Fruit fly (Drosophila melanogaster) whole organism, embryonic: ENCODE results near the gene CG13248.

Source experiments
- B-H2 ChIP-seq: fragments of 200-800 bp; sonication (Bioruptor generic); optimal IDR thresholded peaks from 2 replicates; lab custom pipeline; 2018; ENCODE audit warnings: missing biosample characterization, mild to moderate bottlenecking, missing genetic modification characterization
- Bgb ChIP-seq: fragments of 200-800 bp; sonication (Bioruptor generic); IDR thresholded peaks from 2 replicates; pipeline ENCODE4 v1.3.6; 2022; ENCODE audit warnings: missing biosample characterization, missing genetic modification characterization; ENCODE audit not compliant: partially characterized antibody
- CG12659 ChIP-seq: fragments of 200-800 bp; sonication (Bioruptor generic); optimal IDR thresholded peaks from 3 replicates; lab custom pipeline; 2017; ENCODE audit warnings: mild to moderate bottlenecking, missing biosample characterization, missing genetic modification reagents, missing genetic modification characterization
- CG14014 ChIP-seq: fragments of 200-800 bp; sonication (Bioruptor generic); IDR thresholded peaks from 2 replicates; pipeline ENCODE4 v1.3.6; 2022; ENCODE audit warnings: missing biosample characterization, missing genetic modification characterization
- CG15514 ChIP-seq: fragments of 200-800 bp; sonication (Bioruptor generic); optimal IDR thresholded peaks from 3 replicates; lab custom pipeline; 2017; ENCODE audit warnings: missing biosample characterization, missing genetic modification characterization, mild to moderate bottlenecking, moderate library complexity, missing genetic modification reagents
- CG16813 ChIP-seq: fragments of 200-800 bp; sonication (Bioruptor generic); IDR thresholded peaks from 3 replicates; pipeline ENCODE4 v1.3.6; 2022; ENCODE audit warnings: missing biosample characterization, missing genetic modification characterization; ENCODE audit not compliant: partially characterized antibody
- CG17829 ChIP-seq: fragments of 200-800 bp; optimal IDR thresholded peaks from 2 replicates; lab custom pipeline; 2019; ENCODE audit warnings: missing biosample characterization, mild to moderate bottlenecking, missing genetic modification characterization, moderate library complexity
- CG2120 ChIP-seq: fragments of 200-800 bp; sonication (Bioruptor generic); optimal IDR thresholded peaks from 3 replicates; lab custom pipeline; 2016; ENCODE audit warnings: missing biosample characterization, missing genetic modification characterization
- CG2129 ChIP-seq: fragments of 200-800 bp; sonication (Bioruptor generic); IDR thresholded peaks from 2 replicates; pipeline ENCODE4 v1.3.6; 2022; ENCODE audit warnings: missing biosample characterization, missing genetic modification characterization; ENCODE audit not compliant: partially characterized antibody
- CG2712 ChIP-seq: fragments of 200-800 bp; optimal IDR thresholded peaks from 3 replicates; lab custom pipeline; 2019; ENCODE audit warnings: missing biosample characterization, mild to moderate bottlenecking, missing genetic modification characterization, moderate library complexity
- CG31441 ChIP-seq: fragments of 200-800 bp; sonication (Bioruptor generic); IDR thresholded peaks from 2 replicates; pipeline ENCODE4 v1.3.6; 2022; ENCODE audit warnings: missing biosample characterization, missing genetic modification characterization
- CG34376 ChIP-seq: fragments of 200-800 bp; sonication (Bioruptor generic); optimal IDR thresholded peaks from 2 replicates; lab custom pipeline; 2018; ENCODE audit warnings: missing biosample characterization, mild to moderate bottlenecking, missing genetic modification characterization
- CG42726 ChIP-seq: fragments of 200-800 bp; sonication (Bioruptor generic); IDR thresholded peaks from 2 replicates; pipeline ENCODE4 v1.3.6; 2022; ENCODE audit warnings: missing biosample characterization, missing genetic modification characterization; ENCODE audit not compliant: partially characterized antibody
- CG4617 ChIP-seq: fragments of 200-800 bp; sonication (Bioruptor generic); optimal IDR thresholded peaks from 3 replicates; lab custom pipeline; 2016; ENCODE audit warnings: missing biosample characterization, missing genetic modification characterization, borderline replicate concordance
- CG6791 ChIP-seq: fragments of 200-800 bp; sonication (Bioruptor generic); IDR thresholded peaks from 3 replicates; pipeline ENCODE4 v1.3.6; 2022; ENCODE audit warnings: missing biosample characterization, missing genetic modification characterization; ENCODE audit not compliant: partially characterized antibody
- CG7839 ChIP-seq: fragments of 200-800 bp; sonication (Bioruptor generic); optimal IDR thresholded peaks from 3 replicates; lab custom pipeline; 2018; ENCODE audit warnings: missing biosample characterization, mild to moderate bottlenecking, missing genetic modification characterization, moderate library complexity
- CG9797 ChIP-seq: fragments of 200-800 bp; sonication (Bioruptor generic); optimal IDR thresholded peaks from 3 replicates; lab custom pipeline; 2018; ENCODE audit warnings: missing biosample characterization, mild to moderate bottlenecking, missing genetic modification characterization
- CHES-1-like ChIP-seq: fragments of 200-800 bp; sonication (Bioruptor generic); optimal IDR thresholded peaks from 2 replicates; lab custom pipeline; 2016; ENCODE audit warnings: missing biosample characterization, missing genetic modification characterization
- Chrac-16 ChIP-seq: fragments of 200-800 bp; sonication (Bioruptor generic); optimal IDR thresholded peaks from 3 replicates; lab custom pipeline; 2016; ENCODE audit warnings: missing biosample characterization, missing genetic modification characterization
- Dll ChIP-seq: fragments of 200-800 bp; sonication (Bioruptor generic); IDR thresholded peaks from 4 replicates; pipeline ENCODE4 v1.3.6; 2022; ENCODE audit warnings: missing biosample characterization, missing genetic modification characterization; ENCODE audit not compliant: partially characterized antibody
- Dp ChIP-seq: fragments of 200-800 bp; sonication (Bioruptor generic); optimal IDR thresholded peaks from 2 replicates; lab custom pipeline; 2018; ENCODE audit warnings: missing biosample characterization, mild to moderate bottlenecking, missing genetic modification characterization, moderate library complexity
- Ets97D ChIP-seq: fragments of 200-800 bp; sonication (Bioruptor generic); optimal IDR thresholded peaks from 3 replicates; lab custom pipeline; 2016; ENCODE audit warnings: missing biosample characterization, missing genetic modification characterization
- MBD-R2 ChIP-seq: fragments of 200-800 bp; sonication (Bioruptor generic); IDR thresholded peaks from 2 replicates; pipeline ENCODE4 v1.3.6; 2022; ENCODE audit warnings: missing biosample characterization, missing genetic modification characterization
- NC2β ChIP-seq: fragments of 200-800 bp; sonication (Bioruptor generic); optimal IDR thresholded peaks from 2 replicates; lab custom pipeline; 2016; ENCODE audit warnings: missing biosample characterization, missing genetic modification characterization
- Pdp1 ChIP-seq, 2 experiments: fragments of 200-800 bp; sonication (Bioruptor generic); optimal IDR thresholded peaks; 3 replicates each; lab custom pipeline; 2016; ENCODE audit warnings: missing biosample characterization in 2 of 2, missing genetic modification characterization in 2 of 2, mild to moderate bottlenecking in 1 of 2, moderate library complexity in 1 of 2
- Sry-δ ChIP-seq: fragments of 200-800 bp; sonication (Bioruptor generic); optimal IDR thresholded peaks from 2 replicates; lab custom pipeline; 2016; ENCODE audit warnings: missing biosample characterization, missing genetic modification characterization
- amos ChIP-seq: fragments of 200-800 bp; sonication (Bioruptor generic); IDR thresholded peaks from 2 replicates; pipeline ENCODE4 v1.3.6; 2022; ENCODE audit warnings: missing biosample characterization, missing genetic modification characterization; ENCODE audit not compliant: partially characterized antibody
- ato ChIP-seq: fragments of 200-800 bp; sonication (Bioruptor generic); IDR thresholded peaks from 2 replicates; pipeline ENCODE4 v1.3.6; 2022; ENCODE audit warnings: missing biosample characterization, missing genetic modification characterization; ENCODE audit not compliant: partially characterized antibody
- bbx ChIP-seq: fragments of 200-800 bp; sonication (Bioruptor generic); IDR thresholded peaks from 2 replicates; pipeline ENCODE4 v1.3.6; 2022; ENCODE audit warnings: missing biosample characterization, missing genetic modification characterization; ENCODE audit not compliant: partially characterized antibody
- bcd ChIP-seq: fragments of 200-800 bp; sonication (Bioruptor generic); optimal IDR thresholded peaks from 2 replicates; lab custom pipeline; 2017; ENCODE audit warnings: missing biosample characterization, mild to moderate bottlenecking, missing genetic modification characterization
- gsb ChIP-seq: fragments of 200-800 bp; sonication (Bioruptor generic); IDR thresholded peaks from 2 replicates; pipeline ENCODE4 v1.3.6; 2022; ENCODE audit warnings: missing biosample characterization, missing genetic modification characterization
- hbn ChIP-seq: fragments of 200-800 bp; sonication (Bioruptor generic); IDR thresholded peaks from 2 replicates; pipeline ENCODE4 v1.3.6; 2022; ENCODE audit warnings: missing biosample characterization, missing genetic modification characterization; ENCODE audit not compliant: partially characterized antibody
- inv ChIP-seq: fragments of 200-800 bp; sonication (Bioruptor generic); IDR thresholded peaks from 2 replicates; pipeline ENCODE4 v1.3.6; 2022; ENCODE audit warnings: missing biosample characterization, missing genetic modification characterization; ENCODE audit not compliant: partially characterized antibody
- kay ChIP-seq: fragments of 200-800 bp; sonication (Bioruptor generic); optimal IDR thresholded peaks from 2 replicates; lab custom pipeline; 2016; ENCODE audit warnings: missing biosample characterization, missing genetic modification characterization
- lmd ChIP-seq: fragments of 200-800 bp; sonication (Bioruptor generic); IDR thresholded peaks from 2 replicates; pipeline ENCODE4 v1.3.6; 2022; ENCODE audit warnings: missing biosample characterization, missing genetic modification characterization
- nmo ChIP-seq: fragments of 200-800 bp; sonication (Bioruptor generic); optimal IDR thresholded peaks from 2 replicates; lab custom pipeline; 2018; ENCODE audit warnings: missing biosample characterization, mild to moderate bottlenecking, missing genetic modification characterization, moderate library complexity
- nom ChIP-seq: fragments of 200-800 bp; sonication (Bioruptor generic); optimal IDR thresholded peaks from 2 replicates; lab custom pipeline; 2017; ENCODE audit warnings: missing biosample characterization, missing genetic modification characterization, mild to moderate bottlenecking, moderate library complexity, missing genetic modification reagents
- oc ChIP-seq: fragments of 200-800 bp; sonication (Bioruptor generic); optimal IDR thresholded peaks from 2 replicates; lab custom pipeline; 2018; ENCODE audit warnings: missing biosample characterization, mild to moderate bottlenecking, missing genetic modification characterization, moderate library complexity
- pzg ChIP-seq: fragments of 200-800 bp; sonication (Bioruptor generic); optimal IDR thresholded peaks from 3 replicates; lab custom pipeline; 2018; ENCODE audit warnings: missing biosample characterization, mild to moderate bottlenecking, missing genetic modification characterization, moderate library complexity
- sens ChIP-seq: fragments of 200-800 bp; sonication (Bioruptor generic); peaks from one replicate; lab custom pipeline; 2016; ENCODE audit warnings: missing biosample characterization, missing genetic modification characterization
- slou ChIP-seq: fragments of 200-800 bp; sonication (Bioruptor generic); optimal IDR thresholded peaks from 3 replicates; lab custom pipeline; 2016; ENCODE audit warnings: missing biosample characterization, missing genetic modification characterization
- sna ChIP-seq: fragments of 200-800 bp; sonication (Bioruptor generic); IDR thresholded peaks from 2 replicates; pipeline ENCODE4 v1.3.6; 2022; ENCODE audit warnings: missing biosample characterization, missing genetic modification characterization; ENCODE audit not compliant: partially characterized antibody
- unpg ChIP-seq: fragments of 200-800 bp; sonication (Bioruptor generic); optimal IDR thresholded peaks from 3 replicates; lab custom pipeline; 2018; ENCODE audit warnings: missing biosample characterization, mild to moderate bottlenecking, missing genetic modification characterization, moderate library complexity
- vnd ChIP-seq: fragments of 200-800 bp; sonication (Bioruptor generic); IDR thresholded peaks from 3 replicates; pipeline ENCODE4 v1.3.6; 2022; ENCODE audit warnings: missing biosample characterization, missing genetic modification characterization; ENCODE audit not compliant: partially characterized antibody
- vvl ChIP-seq: fragments of 200-800 bp; sonication (Bioruptor generic); IDR thresholded peaks from 2 replicates; pipeline ENCODE4 v1.3.6; 2022; ENCODE audit warnings: missing biosample characterization, missing genetic modification characterization
- zen ChIP-seq: fragments of 200-800 bp; sonication (Bioruptor generic); optimal IDR thresholded peaks from 3 replicates; lab custom pipeline; 2018; ENCODE audit warnings: missing biosample characterization, mild to moderate bottlenecking, missing genetic modification characterization, moderate library complexity
- zfh2 ChIP-seq: fragments of 200-800 bp; sonication (Bioruptor generic); optimal IDR thresholded peaks from 2 replicates; lab custom pipeline; 2016; ENCODE audit warnings: missing biosample characterization, missing genetic modification characterization

CG13248 gene

dm6 chr3L:20432297-20432696, 21.9 kb upstream of the CG13248 start, which contains the start of the genes Las and Psn (continued):
- peak; percentile 20 for TF ChIP-seq oc (tag; lab: Kevin White, UChicago)
- no peak for TF ChIP-seq lmd (GFP tag; lab: Robert Waterston, UW)
- peak; percentile 68 for TF ChIP-seq pzg (GFP tag; lab: Kevin White, UChicago)
- TF ChIP-seq CG16813: peak; percentile 59; the same call in 2 of the 3 replicates
- TF ChIP-seq CG9797 (GFP tag; lab: Kevin White, UChicago): peak; percentile 65
- peak; percentile 60 for TF ChIP-seq MBD-R2 (GFP tag; lab: Robert Waterston, UW)
- no peak for TF ChIP-seq gsb (GFP tag; lab: Robert Waterston, UW)
- peak; percentile 51 for TF ChIP-seq CG4617
- 0 out of 2 replicates have a peak, but pooled peaks have one; percentile 36 for TF ChIP-seq CG2129 (GFP tag; lab: Robert Waterston, UW)
- peak; percentile 56 for TF ChIP-seq CG12659 (GFP tag; lab: Kevin White, UChicago)
- no peak for TF ChIP-seq slou (GFP tag; lab: Kevin White, UChicago)
- peak; percentile 61 for TF ChIP-seq Dp (GFP tag; lab: Kevin White, UChicago)
- TF ChIP-seq Pdp1 (GFP tag; optimal IDR thresholded peaks at IDR 0.05; lab: Kevin White, UChicago): peak; percentile 28 to 76
- peak; percentile 20 for TF ChIP-seq CG15514 (GFP tag; lab: Kevin White, UChicago)
- TF ChIP-seq CG42726 (GFP tag; lab: Robert Waterston, UW): no peak
- TF ChIP-seq Chrac-16 (GFP tag; lab: Kevin White, UChicago): peak; percentile 0
- TF ChIP-seq inv: peak; percentile 45; the same call in 1 of the 2 replicates
- peak; percentile 25 for TF ChIP-seq NC2β (GFP tag; lab: Kevin White, UChicago)
- peak; percentile 89 for TF ChIP-seq Sry-δ
- TF ChIP-seq B-H2: peak; percentile 7
- TF ChIP-seq vvl: peak; percentile 32; the same call in 1 of the 2 replicates
- 0 out of 2 replicates have a peak, but pooled peaks have one; percentile 16 for TF ChIP-seq bbx (GFP tag; lab: Robert Waterston, UW)
- TF ChIP-seq CG2712 (tag; lab: Kevin White, UChicago): peak; percentile 49
- TF ChIP-seq CG17829 (tag; lab: Kevin White, UChicago): peak; percentile 43
- TF ChIP-seq CG34376 (GFP tag; lab: Kevin White, UChicago): peak; percentile 9
- TF ChIP-seq unpg (GFP tag; lab: Kevin White, UChicago): no peak
- TF ChIP-seq kay (GFP tag; lab: Kevin White, UChicago): peak; percentile 29
- peak; percentile 27 for TF ChIP-seq zfh2 (GFP tag; lab: Kevin White, UChicago)
- TF ChIP-seq sens (GFP tag; lab: Kevin White, UChicago): peak; percentile 88
- no peak for TF ChIP-seq CG7839 (tag; lab: Kevin White, UChicago)
- peak; percentile 13 for TF ChIP-seq nom
- no peak for TF ChIP-seq CG31441 (GFP tag; lab: Robert Waterston, UW)
- no peak for TF ChIP-seq zen
- TF ChIP-seq Ets97D (GFP tag; lab: Kevin White, UChicago): peak; percentile 51
- 0 out of 3 replicates have a peak, but pooled peaks have one; percentile 45 for TF ChIP-seq CG6791 (GFP tag; lab: Robert Waterston, UW)
- TF ChIP-seq Dll (GFP tag; lab: Robert Waterston, UW): peak; percentile 84
- peak; percentile 48 for TF ChIP-seq CHES-1-like (GFP tag; lab: Kevin White, UChicago)
- TF ChIP-seq bcd (GFP tag; lab: Kevin White, UChicago): no peak
- TF ChIP-seq CG2120 (GFP tag; lab: Kevin White, UChicago): peak; percentile 52
- peak; percentile 62; the same call in 1 of the 2 replicates for TF ChIP-seq sna (GFP tag; lab: Robert Waterston, UW)
- TF ChIP-seq ato (GFP tag; lab: Robert Waterston, UW): 0 out of 2 replicates have a peak, but pooled peaks have one; percentile 40
- peak; percentile 55; the same call in 1 of the 3 replicates for TF ChIP-seq vnd (GFP tag; lab: Robert Waterston, UW)
- TF ChIP-seq CG14014 (GFP tag; lab: Robert Waterston, UW): no peak
- TF ChIP-seq nmo (GFP tag; lab: Kevin White, UChicago): peak; percentile 48
- peak; percentile 54 for TF ChIP-seq amos (GFP tag; lab: Robert Waterston, UW)
- 0 out of 2 replicates have a peak, but pooled peaks have one; percentile 32 for TF ChIP-seq Bgb
- TF ChIP-seq hbn (GFP tag; lab: Robert Waterston, UW): peak; percentile 58; the same call in 1 of the 2 replicates
